Worm (Caenorhabditis elegans): ENCODE results near the gene srh-115.

srh-115 gene

DNA sequence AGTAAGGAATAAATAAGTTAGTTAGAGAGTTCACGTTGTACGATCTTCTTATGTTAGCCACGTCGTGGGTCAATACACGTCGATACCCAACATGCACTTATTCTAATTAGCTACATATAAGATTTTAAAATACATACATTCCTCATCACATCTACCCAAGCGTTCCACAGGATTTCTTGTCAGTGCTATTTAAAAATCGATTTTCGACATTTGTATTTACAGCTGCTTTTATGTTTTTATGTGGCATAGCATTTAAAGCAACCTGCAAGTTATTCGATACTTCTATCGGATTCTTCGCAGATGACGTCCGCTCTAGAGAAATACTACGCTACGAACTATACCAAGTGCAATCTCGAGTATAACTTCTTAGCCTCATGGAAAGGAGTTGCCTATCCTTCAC is at the start of gene srh-115:
srh-115 (plus strand) TSS at position 301 of the 400 bp plus-strand sequence.
- TF ChIP-seq nhr-11 (tag; optimal IDR thresholded peaks at IDR 0.05) (no peak), tlp-1 (tag; optimal IDR thresholded peaks at IDR 0.05) (no peak), pax-3 (tag; optimal IDR thresholded peaks at IDR 0.05) (no peak), lin-15B (tag; optimal IDR thresholded peaks at IDR 0.05) (no peak), lin-35 (GFP tag; optimal IDR thresholded peaks at IDR 0.05) (no peak), jun-1 (tag; optimal IDR thresholded peaks at IDR 0.05) (no peak), zip-4 (GFP tag; optimal IDR thresholded peaks at IDR 0.05) (no peak)

DNA sequence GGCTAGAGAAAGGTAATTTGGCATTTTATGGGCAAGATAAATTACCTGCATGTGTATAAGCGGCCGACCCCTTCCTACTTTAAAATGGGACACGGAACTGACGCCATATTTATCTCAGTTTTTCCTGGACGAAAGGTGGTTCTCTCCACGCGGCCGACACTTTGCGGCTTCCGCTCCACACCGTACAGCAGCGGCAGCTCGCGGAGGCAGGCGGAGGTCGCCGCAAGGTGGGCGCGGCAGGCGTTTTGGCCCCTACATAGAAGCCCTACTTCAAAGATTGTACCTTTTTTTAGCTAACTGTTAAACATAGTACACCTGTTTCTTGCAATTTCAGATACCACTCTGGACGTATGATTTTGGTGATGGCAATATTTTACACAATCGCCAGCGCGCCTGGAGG is 49.1 kb upstream of the srh-115 start:
- TF ChIP-seq pag-3 (tag; optimal IDR thresholded peaks at IDR 0.05; ENCODE audit: borderline replicate concordance, insufficient read depth), result no peak
- TF ChIP-seq ceh-8 (GFP tag; optimal IDR thresholded peaks at IDR 0.05), result no peak
- no peak for TF ChIP-seq ces-1 (GFP tag; optimal IDR thresholded peaks at IDR 0.05)
- TF ChIP-seq lsy-2 (tag; optimal IDR thresholded peaks at IDR 0.05), result no peak
- no peak for TF ChIP-seq unc-98 (GFP tag; IDR thresholded peaks at IDR 0.05)
- no peak for TF ChIP-seq egl-13 (tag; optimal IDR thresholded peaks at IDR 0.05)
- TF ChIP-seq sup-37 (GFP tag; optimal IDR thresholded peaks at IDR 0.05), result no peak
- no peak for TF ChIP-seq unc-30 (tag; optimal IDR thresholded peaks at IDR 0.05)

DNA sequence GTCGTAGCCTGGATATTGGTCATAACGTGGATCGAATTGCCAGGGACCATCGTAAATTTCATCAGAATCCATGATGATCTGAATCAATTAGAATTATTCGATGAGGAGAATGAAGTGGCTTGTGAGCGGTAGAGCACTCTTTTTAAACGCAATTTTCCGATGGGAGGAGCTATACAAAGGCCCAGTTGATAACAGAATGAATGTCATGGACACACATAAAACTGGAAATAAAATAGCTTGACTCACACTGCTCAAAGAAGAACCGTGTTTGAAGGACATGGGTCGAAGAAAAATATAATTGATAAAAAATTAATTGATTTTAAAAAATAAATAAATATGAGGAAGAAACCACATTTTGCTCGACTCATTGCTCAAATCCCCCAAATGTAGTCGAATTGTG is 47.5 kb upstream of the srh-115 start, which contains the start of gene Y68A4A.13:
Y68A4A.13 (minus strand) TSS at position 101 of the 400 bp plus-strand sequence.
- TF ChIP-seq ceh-63 (GFP tag; optimal IDR thresholded peaks at IDR 0.05), result no peak
- no peak for TF ChIP-seq tlp-1 (tag; optimal IDR thresholded peaks at IDR 0.05)
- no peak for TF ChIP-seq C34B4.2 (tag; optimal IDR thresholded peaks at IDR 0.05)
- TF ChIP-seq lsy-2 (tag; optimal IDR thresholded peaks at IDR 0.05), result no peak
- no peak for TF ChIP-seq fkh-8 (tag; optimal IDR thresholded peaks at IDR 0.05)
- TF ChIP-seq nhr-77 (tag; optimal IDR thresholded peaks at IDR 0.05), result no peak
- no peak for TF ChIP-seq sox-4 (tag; optimal IDR thresholded peaks at IDR 0.05)
- no peak for TF ChIP-seq lin-14 (GFP tag; optimal IDR thresholded peaks at IDR 0.05)
- no peak for TF ChIP-seq grh-1 (GFP tag; IDR thresholded peaks at IDR 0.05)
- TF ChIP-seq ces-1 (GFP tag; optimal IDR thresholded peaks at IDR 0.05), result no peak
- TF ChIP-seq ztf-4 (tag; optimal IDR thresholded peaks at IDR 0.05), result no peak
- TF ChIP-seq C16A3.4 (tag; optimal IDR thresholded peaks at IDR 0.05), result no peak
- no peak for TF ChIP-seq lin-35 (GFP tag; optimal IDR thresholded peaks at IDR 0.05)
- no peak for TF ChIP-seq efl-1 (optimal IDR thresholded peaks at IDR 0.05)
- TF ChIP-seq efl-1 (GFP tag; optimal IDR thresholded peaks at IDR 0.05 in 1 of 2), result no peak
- no peak for TF ChIP-seq jun-1 (tag; optimal IDR thresholded peaks at IDR 0.05)
- no peak for TF ChIP-seq tbx-2 (tag; optimal IDR thresholded peaks at IDR 0.05)
- no peak for TF ChIP-seq skn-1 (tag; optimal IDR thresholded peaks at IDR 0.05)
- no peak for TF ChIP-seq aly-2 (tag; optimal IDR thresholded peaks at IDR 0.05)
- no peak for TF ChIP-seq egl-13 (tag; optimal IDR thresholded peaks at IDR 0.05)

DNA sequence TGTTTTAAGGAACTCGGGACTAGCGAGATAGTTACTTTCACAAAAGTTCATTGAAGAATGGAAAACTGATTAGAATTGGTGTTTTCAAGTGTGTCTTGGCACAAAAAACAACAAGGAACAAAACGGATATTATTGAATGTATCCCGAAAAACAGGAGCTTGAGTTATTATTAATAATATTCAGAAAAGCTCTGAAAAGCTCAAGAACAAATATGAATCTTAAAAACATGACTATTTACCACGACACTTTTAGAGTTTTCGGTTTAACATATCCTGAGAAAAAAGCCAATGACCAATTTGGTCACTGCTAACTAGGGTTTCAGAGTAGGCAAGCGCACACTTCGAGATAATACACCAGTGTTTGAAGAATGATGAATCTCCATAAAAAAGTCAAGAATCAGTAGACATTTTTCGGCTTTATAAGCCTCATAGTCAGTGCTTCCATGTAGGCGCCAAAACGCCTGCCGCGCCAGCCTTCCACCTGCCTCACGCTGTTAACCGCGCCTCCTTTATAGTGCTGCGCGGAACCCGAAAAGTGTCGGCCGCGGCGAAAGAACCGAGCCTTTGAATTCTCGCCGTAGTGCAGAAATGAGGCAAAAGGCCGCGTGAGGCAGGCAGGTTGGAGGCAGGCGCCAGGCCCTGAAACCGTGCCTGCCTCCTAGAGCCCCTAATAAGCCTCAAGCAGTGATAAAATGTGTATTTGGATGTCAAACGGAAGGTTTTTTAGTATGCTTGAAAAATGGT is 43.4 kb upstream of the srh-115 start, which contains the start of gene srh-236:
srh-236 (minus strand) TSS at position 51 of the 743 bp plus-strand sequence.
- TF ChIP-seq unc-62 (GFP tag; optimal IDR thresholded peaks at IDR 0.05) (no peak), unc-130 (tag; optimal IDR thresholded peaks at IDR 0.05) (no peak), rnt-1 (tag; optimal IDR thresholded peaks at IDR 0.05) (no peak), nhr-28 (tag; optimal IDR thresholded peaks at IDR 0.05) (no peak), nhr-71 (tag; optimal IDR thresholded peaks at IDR 0.05) (no peak), sup-37 (GFP tag; optimal IDR thresholded peaks at IDR 0.05) (no peak), C16A3.4 (tag; optimal IDR thresholded peaks at IDR 0.05) (no peak)

DNA sequence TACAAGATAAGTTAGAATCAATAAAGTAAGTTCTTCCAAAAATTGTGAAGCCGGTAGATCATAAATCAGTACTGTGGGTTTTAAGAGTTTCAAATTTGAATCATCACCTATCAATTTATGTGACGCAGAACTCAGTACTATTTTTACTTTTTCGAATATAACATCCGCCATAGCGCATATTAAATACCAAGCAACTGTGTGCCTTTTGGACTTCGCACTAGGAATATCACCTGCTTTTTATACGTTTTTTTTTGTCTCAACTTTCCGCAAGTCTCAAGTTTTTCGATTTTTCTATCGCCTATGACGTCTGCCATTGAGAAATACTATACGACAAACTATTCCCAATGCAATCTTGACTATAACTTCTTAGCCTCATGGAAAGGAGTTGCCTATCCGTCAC is 42.8 kb upstream of the srh-115 start, which contains the start of gene srh-113:
srh-113 (plus strand) TSS at position 301 of the 400 bp plus-strand sequence.
- TF ChIP-seq dpl-1 (GFP tag; optimal IDR thresholded peaks at IDR 0.05) (no peak), Y116A8C.19 (tag; optimal IDR thresholded peaks at IDR 0.05; ENCODE audit: borderline replicate concordance) (no peak), pax-3 (tag; optimal IDR thresholded peaks at IDR 0.05) (no peak), mab-9 (GFP tag; IDR thresholded peaks at IDR 0.05) (no peak), nhr-71 (tag; optimal IDR thresholded peaks at IDR 0.05) (no peak), ces-1 (GFP tag; optimal IDR thresholded peaks at IDR 0.05) (no peak), nhr-28 (tag; optimal IDR thresholded peaks at IDR 0.05) (no peak), nhr-237 (tag; optimal IDR thresholded peaks at IDR 0.05) (no peak), mdl-1 (tag; optimal IDR thresholded peaks at IDR 0.05) (no peak), sup-37 (GFP tag; optimal IDR thresholded peaks at IDR 0.05) (no peak), ceh-90 (tag; optimal IDR thresholded peaks at IDR 0.05) (no peak), pag-3 (tag; optimal IDR thresholded peaks at IDR 0.05; ENCODE audit: borderline replicate concordance, insufficient read depth) (no peak), elt-3 (tag; optimal IDR thresholded peaks at IDR 0.05) (no peak), nhr-12 (tag; optimal IDR thresholded peaks at IDR 0.05) (no peak), nhr-11 (tag; optimal IDR thresholded peaks at IDR 0.05) (no peak), tbx-2 (tag; optimal IDR thresholded peaks at IDR 0.05) (no peak), jun-1 (tag; optimal IDR thresholded peaks at IDR 0.05) (no peak), egl-13 (tag; optimal IDR thresholded peaks at IDR 0.05) (no peak), mep-1 (tag; optimal IDR thresholded peaks at IDR 0.05) (no peak)
